Fruit fly (Drosophila melanogaster): ENCODE data around the gene apolpp.

Gene apolpp

dm6 chr4:1122658-1123606 lies 62.2 kb downstream of the apolpp start, which contains the start of gene Cals:
Gene Cals (minus strand): TSS chr4:1123357.
- TF ChIP-seq CG10348 (GFP tag; IDR thresholded peaks at IDR 0.05) = no peak
- no peak for TF ChIP-seq D1 (tag; optimal IDR thresholded peaks at IDR 0.05)
- TF ChIP-seq Pif1A (GFP tag; optimal IDR thresholded peaks at IDR 0.05) = no peak
- TF ChIP-seq CG8301 (tag; optimal IDR thresholded peaks at IDR 0.05) = no peak
- TF ChIP-seq EcR (GFP tag; optimal IDR thresholded peaks at IDR 0.05) = no peak
- no peak for TF ChIP-seq CG4496 (GFP tag; IDR thresholded peaks at IDR 0.05)
- TF ChIP-seq CG13204 (GFP tag; optimal IDR thresholded peaks at IDR 0.05) = no peak
- TF ChIP-seq Ets98B (GFP tag; IDR thresholded peaks at IDR 0.05) = no peak
- no peak for TF ChIP-seq CG12605 (GFP tag; IDR thresholded peaks at IDR 0.05)
- TF ChIP-seq CG14655 (GFP tag; optimal IDR thresholded peaks at IDR 0.05) = no peak
- TF ChIP-seq fd96Ca (GFP tag; IDR thresholded peaks at IDR 0.05) = no peak
- no peak for TF ChIP-seq CG15710 (tag; optimal IDR thresholded peaks at IDR 0.05)
- TF ChIP-seq CG32121 (GFP tag; IDR thresholded peaks at IDR 0.05) = no peak
- no peak for TF ChIP-seq rn (GFP tag; IDR thresholded peaks at IDR 0.05)
- TF ChIP-seq CG9948 (tag; optimal IDR thresholded peaks at IDR 0.05) = no peak
- no peak for TF ChIP-seq CG8159 (tag; optimal IDR thresholded peaks at IDR 0.05)

- no peak for TF ChIP-seq CG12605 (GFP tag; IDR thresholded peaks at IDR 0.05)
- TF ChIP-seq CG8159 (tag; optimal IDR thresholded peaks at IDR 0.05) = no peak
- TF ChIP-seq rn (GFP tag; IDR thresholded peaks at IDR 0.05) = no peak
Measured at dm6 chr4:1123769-1124493, 63.2 kb downstream of the apolpp start, which contains the start of gene Arf4. Gene Arf4 (plus strand): TSS chr4:1124167.

dm6 chr4:1124494-1124780 lies 63.7 kb downstream of the apolpp start:
- no peak for TF ChIP-seq CG12605 (GFP tag; IDR thresholded peaks at IDR 0.05)
- no peak for TF ChIP-seq CG34367 (tag; optimal IDR thresholded peaks at IDR 0.05)
- no peak for TF ChIP-seq CG8301 (tag; optimal IDR thresholded peaks at IDR 0.05)
- no peak for TF ChIP-seq CG9948 (tag; optimal IDR thresholded peaks at IDR 0.05)
- no peak for TF ChIP-seq Ets98B (GFP tag; IDR thresholded peaks at IDR 0.05)
- no peak for TF ChIP-seq rn (GFP tag; IDR thresholded peaks at IDR 0.05)
- no peak for TF ChIP-seq CG8159 (tag; optimal IDR thresholded peaks at IDR 0.05)
- TF ChIP-seq CG14655 (GFP tag; optimal IDR thresholded peaks at IDR 0.05) = no peak
- TF ChIP-seq CG17806 (tag; optimal IDR thresholded peaks at IDR 0.05) = no peak
- no peak for TF ChIP-seq CG10348 (GFP tag; IDR thresholded peaks at IDR 0.05)
- TF ChIP-seq Pif1A (GFP tag; optimal IDR thresholded peaks at IDR 0.05) = no peak
- no peak for TF ChIP-seq CG13204 (GFP tag; optimal IDR thresholded peaks at IDR 0.05)
- TF ChIP-seq gl (tag; optimal IDR thresholded peaks at IDR 0.05) = no peak
- TF ChIP-seq Snoo (tag; optimal IDR thresholded peaks at IDR 0.05) = no peak
- TF ChIP-seq CG32121 (GFP tag; IDR thresholded peaks at IDR 0.05) = no peak
- no peak for TF ChIP-seq CG15710 (tag; optimal IDR thresholded peaks at IDR 0.05)
- TF ChIP-seq D1 (tag; optimal IDR thresholded peaks at IDR 0.05) = no peak
- TF ChIP-seq EcR (GFP tag; optimal IDR thresholded peaks at IDR 0.05) = no peak

- no peak for TF ChIP-seq EcR (GFP tag; optimal IDR thresholded peaks at IDR 0.05)
- no peak for TF ChIP-seq CG10348 (GFP tag; IDR thresholded peaks at IDR 0.05)
- no peak for TF ChIP-seq CG32121 (GFP tag; IDR thresholded peaks at IDR 0.05)
- no peak for TF ChIP-seq CG4496 (GFP tag; IDR thresholded peaks at IDR 0.05)
- TF ChIP-seq Pif1B (GFP tag; optimal IDR thresholded peaks at IDR 0.05) = no peak
- no peak for TF ChIP-seq gl (tag; optimal IDR thresholded peaks at IDR 0.05)
- no peak for TF ChIP-seq CG14655 (GFP tag; optimal IDR thresholded peaks at IDR 0.05)
- no peak for TF ChIP-seq Ets98B (GFP tag; IDR thresholded peaks at IDR 0.05)
- no peak for TF ChIP-seq Pif1A (GFP tag; optimal IDR thresholded peaks at IDR 0.05)
- TF ChIP-seq CG8159 (tag; optimal IDR thresholded peaks at IDR 0.05) = no peak
- TF ChIP-seq CG13204 (GFP tag; optimal IDR thresholded peaks at IDR 0.05) = no peak
- TF ChIP-seq rn (GFP tag; IDR thresholded peaks at IDR 0.05) = no peak
- TF ChIP-seq Snoo (tag; optimal IDR thresholded peaks at IDR 0.05) = no peak
Measured at dm6 chr4:1126290-1126689, 65.5 kb downstream of the apolpp start, which contains the start of gene CG11155. Gene CG11155 (plus strand): TSS chr4:1126602.

All from whole organism, pupa.